Fruit fly (Drosophila melanogaster): ENCODE measurements around the gene CG13398.

DNA sequence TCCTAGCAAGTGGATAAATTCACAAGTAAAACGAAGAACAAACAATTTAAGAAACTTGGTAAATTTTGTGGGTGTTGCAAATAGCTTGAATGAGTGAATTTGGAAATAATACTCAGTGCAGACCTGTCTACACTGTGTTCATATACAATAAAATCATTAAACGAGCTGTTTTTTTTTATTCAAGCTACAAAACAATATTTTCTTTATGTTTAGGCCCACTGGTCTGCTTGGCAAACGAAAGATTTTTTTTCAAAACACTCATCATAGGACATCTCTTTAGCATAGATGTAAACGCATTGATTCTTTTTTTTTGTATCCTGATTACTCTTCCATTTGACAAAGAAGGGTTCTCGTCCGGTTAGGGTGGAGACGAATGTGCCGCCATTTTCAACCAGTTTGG is 22.8 kb downstream of the CG13398 start, which contains the start of gene CG42820:
- TF ChIP-seq CG8478 (optimal IDR thresholded peaks at IDR 0.05) = no peak
- TF ChIP-seq Dll (optimal IDR thresholded peaks at IDR 0.05) = no peak
- TF ChIP-seq psq (optimal IDR thresholded peaks at IDR 0.05) = no peak
- TF ChIP-seq usp (GFP tag; optimal IDR thresholded peaks at IDR 0.05) = no peak
- no peak for TF ChIP-seq EcR (GFP tag; optimal IDR thresholded peaks at IDR 0.05)
